Fruit fly (Drosophila melanogaster): ENCODE results near the gene yellow-k.

yellow-k gene

dm6 chr3L:15532368-15533030, 12.1 kb downstream of the yellow-k start (continued):
- TF ChIP-seq Aef1 (GFP tag; IDR thresholded peaks at IDR 0.05) = 0 out of 3 replicates have a peak, but pooled peaks have one; percentile 29
- peak; percentile 51 for TF ChIP-seq grau (tag; optimal IDR thresholded peaks at IDR 0.05)
- TF ChIP-seq unpg (GFP tag; optimal IDR thresholded peaks at IDR 0.05) = no peak
- peak; percentile 6 for TF ChIP-seq Asciz (GFP tag; optimal IDR thresholded peaks at IDR 0.05)
- peak; percentile 74 for TF ChIP-seq phol (tag; optimal IDR thresholded peaks at IDR 0.05)
- TF ChIP-seq Blimp-1 (GFP tag; optimal IDR thresholded peaks at IDR 0.05) = peak; percentile 34
- peak; percentile 71 for TF ChIP-seq Ptx1 (GFP tag; IDR thresholded peaks at IDR 0.05)
- TF ChIP-seq Hsf (GFP tag; optimal IDR thresholded peaks at IDR 0.05) = peak; percentile 2
- TF ChIP-seq ttk (GFP tag; IDR thresholded peaks at IDR 0.05) = peak; percentile 54
- TF ChIP-seq CG32532 (GFP tag; IDR thresholded peaks at IDR 0.05) = peak; percentile 58
- peak; percentile 60 for TF ChIP-seq Med (GFP tag)
- peak; percentile 29; the same call in 1 of the 2 replicates for TF ChIP-seq sim (GFP tag; IDR thresholded peaks at IDR 0.05)
- TF ChIP-seq CG2129 (GFP tag; IDR thresholded peaks at IDR 0.05; ENCODE audit: partially characterized antibody) = no peak
- peak; percentile 34; the same call in 1 of the 2 replicates for TF ChIP-seq CG6689 (GFP tag; IDR thresholded peaks at IDR 0.05)
- peak; percentile 63 for TF ChIP-seq CG4424 (GFP tag; optimal IDR thresholded peaks at IDR 0.05)
- TF ChIP-seq MTF-1 (GFP tag; optimal IDR thresholded peaks at IDR 0.05; ENCODE audit: borderline replicate concordance) = no peak
- peak; percentile 79 for TF ChIP-seq CG18262 (tag; optimal IDR thresholded peaks at IDR 0.05)
- TF ChIP-seq Ada2b (GFP tag; IDR thresholded peaks at IDR 0.05) = peak; percentile 59
- TF ChIP-seq so (GFP tag; IDR thresholded peaks at IDR 0.05) = 0 out of 3 replicates have a peak, but pooled peaks have one; percentile 25
- TF ChIP-seq CG11247 (GFP tag; IDR thresholded peaks at IDR 0.05) = 0 out of 2 replicates have a peak, but pooled peaks have one; percentile 18
- peak; percentile 16 for TF ChIP-seq Fer3 (tag; optimal IDR thresholded peaks at IDR 0.05)
- TF ChIP-seq CG2199 (GFP tag; IDR thresholded peaks at IDR 0.05) = peak; percentile 91
- TF ChIP-seq hkb (optimal IDR thresholded peaks at IDR 0.05) = no peak
- peak; percentile 15; the same call in 1 of the 2 replicates for TF ChIP-seq hkb (GFP tag; IDR thresholded peaks at IDR 0.05)
- peak; percentile 16; the same call in 1 of the 2 replicates for TF ChIP-seq MBD-R2 (GFP tag; IDR thresholded peaks at IDR 0.05)
- TF ChIP-seq CG13624 (GFP tag; optimal IDR thresholded peaks at IDR 0.05) = no peak
- TF ChIP-seq fd96Cb (tag; optimal IDR thresholded peaks at IDR 0.05) = peak; percentile 66
- peak; percentile 66 for TF ChIP-seq Xrp1 (GFP tag; IDR thresholded peaks at IDR 0.05)
- peak; percentile 57 for TF ChIP-seq CG10979 (tag; optimal IDR thresholded peaks at IDR 0.05)
- no peak for TF ChIP-seq CG3838 (GFP tag; optimal IDR thresholded peaks at IDR 0.05)
- peak; percentile 55; the same call in 1 of the 2 replicates for TF ChIP-seq CG32772 (GFP tag; IDR thresholded peaks at IDR 0.05)
- TF ChIP-seq CG12299 (tag; optimal IDR thresholded peaks at IDR 0.05) = no peak
- TF ChIP-seq CG9437 (GFP tag; optimal IDR thresholded peaks at IDR 0.05) = peak; percentile 33
- TF ChIP-seq CG1233 (GFP tag; optimal IDR thresholded peaks at IDR 0.05) = peak; percentile 19
- 0 out of 3 replicates have a peak, but pooled peaks have one; percentile 39 for TF ChIP-seq C15 (GFP tag; IDR thresholded peaks at IDR 0.05)
- TF ChIP-seq insv (GFP tag; optimal IDR thresholded peaks at IDR 0.05) = no peak
- peak; percentile 27 for TF ChIP-seq Antp (GFP tag; optimal IDR thresholded peaks at IDR 0.05)
- peak; percentile 27 for TF ChIP-seq Max (GFP tag; optimal IDR thresholded peaks at IDR 0.05)
- peak in 1 of 2 experiments; percentile 33 for TF ChIP-seq chif (GFP tag; optimal IDR thresholded peaks at IDR 0.05)
- no peak for TF ChIP-seq kay (GFP tag; optimal IDR thresholded peaks at IDR 0.05)
- TF ChIP-seq ci (GFP tag; IDR thresholded peaks at IDR 0.05) = peak; percentile 54; the same call in 2 of the 3 replicates
- TF ChIP-seq Awh (GFP tag; IDR thresholded peaks at IDR 0.05) = 0 out of 2 replicates have a peak, but pooled peaks have one; percentile 41
- peak; percentile 54 for TF ChIP-seq CG7556 (GFP tag; optimal IDR thresholded peaks at IDR 0.05)
- no peak for TF ChIP-seq her (GFP tag; optimal IDR thresholded peaks at IDR 0.05)
- no peak for TF ChIP-seq HLH4C (GFP tag; IDR thresholded peaks at IDR 0.05; ENCODE audit: partially characterized antibody)
- TF ChIP-seq CG12769 (tag; optimal IDR thresholded peaks at IDR 0.05) = peak; percentile 68
- peak; percentile 9; the same call in 1 of the 3 replicates for TF ChIP-seq CG14050 (GFP tag; IDR thresholded peaks at IDR 0.05)
- peak; percentile 63 for TF ChIP-seq tgo (GFP tag; IDR thresholded peaks at IDR 0.05)

Data from whole organism, embryonic.